Worm (Caenorhabditis elegans) whole organism, L4/young adult: Measurements from ENCODE around the gene slc-25A29.

Experiments used
- dao-5 ChIP-seq: sonication (generic microtip); optimal IDR thresholded peaks from 2 replicates; lab custom pipeline; 2016; ENCODE audit warnings: missing genotype, missing genetic modification characterization, moderate library complexity, missing compliant biosample characterization
- him-1 ChIP-seq: sonication (generic microtip); optimal IDR thresholded peaks from 2 replicates; lab custom pipeline; 2016; ENCODE audit warnings: missing genotype, missing genetic modification reagents, missing genetic modification characterization, missing compliant biosample characterization

ce11 chrV:14612168-14612567 is 45.8 kb downstream of the slc-25A29 start, which contains the start of the genes R11H6.5 and ccnk-1:
- TF ChIP-seq him-1 (tag; lab: Kevin White, UChicago) (no peak), dao-5 (no peak)
